Worm (Caenorhabditis elegans) whole organism, young adult: Measurements from ENCODE around the gene pde-3.

Source experiments
- F57C9.4 ChIP-seq: sonication (generic microtip); optimal IDR thresholded peaks from 2 replicates; lab custom pipeline; 2017; ENCODE audit warnings: mild to moderate bottlenecking, missing genetic modification characterization, missing compliant biosample characterization
- ama-1 ChIP-seq, 3 experiments: fragments of 150-350 bp in 1 of 3; sonication (generic microtip) in 2 of 3; optimal IDR thresholded peaks; 2 replicates each; lab custom pipeline; 2014 to 2018; ENCODE audit warnings: missing biosample characterization in 2 of 3, missing genetic modification characterization in 2 of 3, missing genetic modification reagents in 2 of 3
- dpff-1 ChIP-seq: sonication (generic microtip); optimal IDR thresholded peaks from 2 replicates; lab custom pipeline; 2017; ENCODE audit warnings: mild to moderate bottlenecking, missing genetic modification characterization, missing compliant biosample characterization
- lag-1 ChIP-seq: fragments of 200-800 bp; sonication (Bioruptor generic); IDR thresholded peaks from 2 replicates; pipeline ENCODE4 v1.3.6; 2022; ENCODE audit warnings: missing genetic modification reagents, missing genetic modification characterization, missing compliant biosample characterization
- nfya-1 ChIP-seq: sonication (generic microtip); optimal IDR thresholded peaks from 2 replicates; lab custom pipeline; 2017; ENCODE audit warnings: antibody characterized with exemption, missing compliant biosample characterization, missing genetic modification characterization, borderline replicate concordance; ENCODE audit not compliant: insufficient read depth
- nhr-120 ChIP-seq: fragments of 200-800 bp; sonication (Bioruptor generic); IDR thresholded peaks from 2 replicates; pipeline ENCODE4 v1.3.6; 2022; ENCODE audit warnings: missing genetic modification characterization, missing compliant biosample characterization
- pha-4 ChIP-seq: fragments of 150-350 bp; sonication (generic microtip); optimal IDR thresholded peaks from 2 replicates; lab custom pipeline; 2014; ENCODE audit warnings: missing biosample characterization, missing genetic modification reagents, missing genetic modification characterization
- snpc-4 ChIP-seq, 5 experiments: fragments of 150-350 bp in 1 of 5; sonication (generic microtip) in 4 of 5; optimal IDR thresholded peaks; 2 replicates each; lab custom pipeline; 2014 to 2018; ENCODE audit warnings: missing genetic modification characterization in 5 of 5, missing biosample characterization in 3 of 5, antibody characterized with exemption in 2 of 5, mild to moderate bottlenecking in 2 of 5, missing compliant biosample characterization in 2 of 5, missing genotype in 2 of 5, moderate library complexity in 2 of 5, missing genetic modification reagents in 1 of 5

DNA sequence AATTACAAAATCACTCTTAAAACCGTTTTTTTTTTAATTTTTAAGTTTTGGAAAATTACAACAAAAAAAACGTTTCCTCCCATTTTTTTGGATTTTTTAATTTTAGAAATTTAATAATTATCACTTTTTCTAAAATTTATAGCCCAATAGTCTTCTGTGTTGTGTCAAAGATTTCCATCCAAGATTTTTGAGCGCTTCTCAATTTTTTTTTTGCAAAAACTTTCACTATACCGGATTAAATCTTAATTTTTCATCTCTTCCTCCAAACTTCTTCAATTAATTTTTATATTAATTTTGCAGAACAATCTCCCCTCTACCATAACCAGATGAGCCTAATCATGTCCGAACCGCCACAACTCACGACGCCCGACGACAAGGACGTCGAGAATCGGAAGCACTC is 17.3 kb upstream of the pde-3 start, which contains the start of gene cog-1:
- TF ChIP-seq snpc-4 (GFP tag; optimal IDR thresholded peaks at IDR 0.05; lab: Kevin White, UChicago), result no peak
- TF ChIP-seq snpc-4 (tag; optimal IDR thresholded peaks at IDR 0.05; lab: Kevin White, UChicago), result no peak
- TF ChIP-seq F57C9.4, result no peak
- TF ChIP-seq nfya-1 (tag; lab: Kevin White, UChicago), result no peak
- TF ChIP-seq dpff-1 (tag; lab: Kevin White, UChicago), result no peak
- no peak for TF ChIP-seq nhr-120 (GFP tag; lab: Robert Waterston, UW)
- no peak for TF ChIP-seq lag-1 (GFP tag; lab: Robert Waterston, UW)
- no peak for TF ChIP-seq ama-1 (optimal IDR thresholded peaks at IDR 0.05; lab: Kevin White, UChicago)
- no peak for TF ChIP-seq ama-1 (GFP tag; optimal IDR thresholded peaks at IDR 0.05; lab: Kevin White, UChicago)
- no peak for TF ChIP-seq pha-4
